Fruit fly (Drosophila melanogaster) whole organism, prepupa: Measurements from ENCODE around the gene mRpL15.
A peak's percentile ranks its signal among the peaks of the same experiment; 100 is the strongest.

Source experiments
- Blimp-1 ChIP-seq: fragments of 200-800 bp; sonication (Bioruptor generic); optimal IDR thresholded peaks from 3 replicates; lab custom pipeline; 2017; ENCODE audit warnings: missing biosample characterization, missing genetic modification characterization, mild to moderate bottlenecking, moderate library complexity, missing genetic modification reagents
- CG10631 ChIP-seq: fragments of 200-800 bp; sonication (Bioruptor generic); optimal IDR thresholded peaks from 2 replicates; lab custom pipeline; 2016; ENCODE audit warnings: missing biosample characterization, missing genetic modification characterization
- CG10669 ChIP-seq: fragments of 200-800 bp; sonication (Bioruptor generic); optimal IDR thresholded peaks from 3 replicates; lab custom pipeline; 2018; ENCODE audit warnings: missing biosample characterization, mild to moderate bottlenecking, missing genetic modification characterization, moderate library complexity
- CG11294 ChIP-seq: fragments of 200-800 bp; sonication (Bioruptor generic); IDR thresholded peaks from 2 replicates; pipeline ENCODE4 v1.3.6; 2022; ENCODE audit warnings: missing biosample characterization, missing genetic modification characterization
- CG11762 ChIP-seq: fragments of 200-800 bp; sonication (Bioruptor generic); optimal IDR thresholded peaks from 3 replicates; lab custom pipeline; 2016; ENCODE audit warnings: missing biosample characterization, missing genetic modification characterization; ENCODE audit not compliant: insufficient read depth
- CG11902 ChIP-seq: fragments of 200-800 bp; sonication (Bioruptor generic); optimal IDR thresholded peaks from 3 replicates; lab custom pipeline; 2016; ENCODE audit warnings: missing biosample characterization, missing genetic modification characterization
- CG15336 ChIP-seq: fragments of 200-800 bp; sonication (Bioruptor generic); IDR thresholded peaks from 2 replicates; pipeline ENCODE4 v1.3.6; 2022; ENCODE audit warnings: missing biosample characterization, missing genetic modification characterization
- CG1621 ChIP-seq: fragments of 200-800 bp; sonication (Bioruptor generic); optimal IDR thresholded peaks from 3 replicates; lab custom pipeline; 2018; ENCODE audit warnings: missing biosample characterization, mild to moderate bottlenecking, missing genetic modification characterization
- CG16779 ChIP-seq: fragments of 200-800 bp; sonication (Bioruptor generic); optimal IDR thresholded peaks from 3 replicates; lab custom pipeline; 2017; ENCODE audit warnings: missing biosample characterization, mild to moderate bottlenecking, missing genetic modification characterization
- CG31627 ChIP-seq: fragments of 200-800 bp; sonication (Bioruptor generic); optimal IDR thresholded peaks from 3 replicates; lab custom pipeline; 2016; ENCODE audit warnings: missing biosample characterization, missing genetic modification characterization
- CG32006 ChIP-seq: fragments of 200-800 bp; sonication (Bioruptor generic); optimal IDR thresholded peaks from 3 replicates; lab custom pipeline; 2017; ENCODE audit warnings: missing biosample characterization, mild to moderate bottlenecking, missing genetic modification characterization
- CG3919 ChIP-seq: fragments of 200-800 bp; sonication (Bioruptor generic); optimal IDR thresholded peaks from 3 replicates; lab custom pipeline; 2016; ENCODE audit warnings: missing biosample characterization, missing genetic modification characterization
- CG6163 ChIP-seq: fragments of 200-800 bp; sonication (Bioruptor generic); IDR thresholded peaks from 3 replicates; pipeline ENCODE4 v1.3.6; 2022; ENCODE audit warnings: missing biosample characterization, missing genetic modification characterization
- CG6276 ChIP-seq: fragments of 200-800 bp; sonication (Bioruptor generic); optimal IDR thresholded peaks from 2 replicates; lab custom pipeline; 2017; ENCODE audit warnings: missing biosample characterization, mild to moderate bottlenecking, missing genetic modification characterization
- CG6808 ChIP-seq: fragments of 200-800 bp; sonication (Bioruptor generic); optimal IDR thresholded peaks from 3 replicates; lab custom pipeline; 2017; ENCODE audit warnings: missing biosample characterization, missing genetic modification characterization, mild to moderate bottlenecking, moderate library complexity, missing genetic modification reagents
- CG6854 ChIP-seq: fragments of 200-800 bp; sonication (Bioruptor generic); optimal IDR thresholded peaks from 2 replicates; lab custom pipeline; 2017; ENCODE audit warnings: missing biosample characterization, mild to moderate bottlenecking, missing genetic modification characterization
- CG7368 ChIP-seq: fragments of 200-800 bp; sonication (Bioruptor generic); optimal IDR thresholded peaks from 3 replicates; lab custom pipeline; 2016; ENCODE audit warnings: missing biosample characterization, missing genetic modification characterization
- CG8119 ChIP-seq: fragments of 200-800 bp; sonication (Bioruptor generic); IDR thresholded peaks from 3 replicates; pipeline ENCODE4 v1.3.6; 2022; ENCODE audit warnings: missing biosample characterization, missing genetic modification characterization
- CG8632 ChIP-seq: fragments of 200-800 bp; sonication (Bioruptor generic); optimal IDR thresholded peaks from 3 replicates; lab custom pipeline; 2016; ENCODE audit warnings: missing biosample characterization, missing genetic modification characterization
- CG9139 ChIP-seq: fragments of 200-800 bp; sonication (Bioruptor generic); optimal IDR thresholded peaks from 3 replicates; lab custom pipeline; 2017; ENCODE audit warnings: missing biosample characterization, mild to moderate bottlenecking, missing genetic modification characterization
- Eip75B ChIP-seq: fragments of 200-800 bp; sonication (Bioruptor generic); optimal IDR thresholded peaks from 3 replicates; lab custom pipeline; 2016; ENCODE audit warnings: missing biosample characterization, missing genetic modification characterization
- Eip78C ChIP-seq: fragments of 200-800 bp; sonication (Bioruptor generic); peaks from one replicate; lab custom pipeline; 2016; ENCODE audit warnings: missing biosample characterization, missing genetic modification characterization
- Eip93F ChIP-seq: fragments of 200-800 bp; sonication (Bioruptor generic); optimal IDR thresholded peaks from 2 replicates; lab custom pipeline; 2016; ENCODE audit warnings: missing biosample characterization, mild to moderate bottlenecking, missing genetic modification characterization
- Ets96B ChIP-seq: fragments of 200-800 bp; optimal IDR thresholded peaks from 2 replicates; lab custom pipeline; 2019; ENCODE audit warnings: missing biosample characterization, mild to moderate bottlenecking, missing genetic modification characterization, moderate library complexity
- Gug ChIP-seq: fragments of 200-800 bp; sonication (Bioruptor generic); IDR thresholded peaks from 2 replicates; pipeline ENCODE4 v1.3.6; 2022; ENCODE audit warnings: missing biosample characterization, missing genetic modification characterization
- Hr38 ChIP-seq: sonication (Bioruptor generic); optimal IDR thresholded peaks from 2 replicates; lab custom pipeline; 2016; ENCODE audit warnings: missing biosample characterization, missing genetic modification characterization
- Lpt ChIP-seq: fragments of 200-800 bp; sonication (Bioruptor generic); optimal IDR thresholded peaks from 3 replicates; lab custom pipeline; 2016; ENCODE audit warnings: missing biosample characterization, missing genetic modification characterization
- OdsH ChIP-seq: fragments of 200-800 bp; sonication (Bioruptor generic); optimal IDR thresholded peaks from 3 replicates; lab custom pipeline; 2016; ENCODE audit warnings: missing biosample characterization, missing genetic modification characterization
- Smox ChIP-seq: fragments of 200-800 bp; sonication (Bioruptor generic); optimal IDR thresholded peaks from 3 replicates; lab custom pipeline; 2016; ENCODE audit warnings: missing biosample characterization, missing genetic modification characterization
- Sox102F ChIP-seq: fragments of 200-800 bp; sonication (Bioruptor generic); optimal IDR thresholded peaks from 2 replicates; lab custom pipeline; 2016; ENCODE audit warnings: missing biosample characterization, mild to moderate bottlenecking, missing genetic modification characterization
- Sox14 ChIP-seq: fragments of 200-800 bp; sonication (Bioruptor generic); optimal IDR thresholded peaks from 3 replicates; lab custom pipeline; 2016; ENCODE audit warnings: missing biosample characterization, missing genetic modification characterization
- Sox15 ChIP-seq: fragments of 200-800 bp; sonication (Bioruptor generic); optimal IDR thresholded peaks from 3 replicates; lab custom pipeline; 2016; ENCODE audit warnings: missing biosample characterization, missing genetic modification characterization
- acj6 ChIP-seq: fragments of 200-800 bp; sonication (Bioruptor generic); optimal IDR thresholded peaks from 3 replicates; lab custom pipeline; 2016; ENCODE audit warnings: missing biosample characterization, missing genetic modification characterization
- cyc ChIP-seq: fragments of 200-800 bp; sonication (Bioruptor generic); optimal IDR thresholded peaks from 3 replicates; lab custom pipeline; 2016; ENCODE audit warnings: missing biosample characterization, missing genetic modification characterization
- eg ChIP-seq: fragments of 200-800 bp; sonication (Bioruptor generic); IDR thresholded peaks from 3 replicates; pipeline ENCODE4 v1.3.6; 2022; ENCODE audit warnings: missing biosample characterization, missing genetic modification characterization
- esn ChIP-seq: fragments of 200-800 bp; sonication (Bioruptor generic); optimal IDR thresholded peaks from 2 replicates; lab custom pipeline; 2016; ENCODE audit warnings: missing biosample characterization, mild to moderate bottlenecking, missing genetic modification characterization, moderate library complexity
- fd59A ChIP-seq: fragments of 200-800 bp; sonication (Bioruptor generic); optimal IDR thresholded peaks from 2 replicates; lab custom pipeline; 2017; ENCODE audit warnings: missing biosample characterization, mild to moderate bottlenecking, missing genetic modification characterization, missing genetic modification reagents
- fd85E ChIP-seq: fragments of 200-800 bp; sonication (Bioruptor generic); optimal IDR thresholded peaks from 3 replicates; lab custom pipeline; 2016; ENCODE audit warnings: missing biosample characterization, missing genetic modification characterization
- fkh ChIP-seq: fragments of 200-800 bp; sonication (Bioruptor generic); optimal IDR thresholded peaks from 3 replicates; lab custom pipeline; 2017; ENCODE audit warnings: missing biosample characterization, mild to moderate bottlenecking, missing genetic modification characterization, moderate library complexity
- net ChIP-seq: fragments of 200-800 bp; sonication (Bioruptor generic); optimal IDR thresholded peaks from 3 replicates; lab custom pipeline; 2016; ENCODE audit warnings: missing biosample characterization, missing genetic modification characterization
- ss ChIP-seq, 2 experiments: fragments of 200-800 bp; sonication (Bioruptor generic); optimal IDR thresholded peaks; 2 replicates in 1 of 2; 3 replicates in 1 of 2; lab custom pipeline; 2017 to 2018; ENCODE audit warnings: mild to moderate bottlenecking in 2 of 2, missing biosample characterization in 2 of 2, missing genetic modification characterization in 2 of 2, moderate library complexity in 1 of 2
- topi ChIP-seq: fragments of 200-800 bp; sonication (Bioruptor generic); optimal IDR thresholded peaks from 3 replicates; lab custom pipeline; 2016; ENCODE audit warnings: missing biosample characterization, missing genetic modification characterization
- vri ChIP-seq: fragments of 200-800 bp; sonication (Bioruptor generic); optimal IDR thresholded peaks from 3 replicates; lab custom pipeline; 2016; ENCODE audit warnings: missing biosample characterization, mild to moderate bottlenecking, missing genetic modification characterization

The mRpL15 gene

DNA sequence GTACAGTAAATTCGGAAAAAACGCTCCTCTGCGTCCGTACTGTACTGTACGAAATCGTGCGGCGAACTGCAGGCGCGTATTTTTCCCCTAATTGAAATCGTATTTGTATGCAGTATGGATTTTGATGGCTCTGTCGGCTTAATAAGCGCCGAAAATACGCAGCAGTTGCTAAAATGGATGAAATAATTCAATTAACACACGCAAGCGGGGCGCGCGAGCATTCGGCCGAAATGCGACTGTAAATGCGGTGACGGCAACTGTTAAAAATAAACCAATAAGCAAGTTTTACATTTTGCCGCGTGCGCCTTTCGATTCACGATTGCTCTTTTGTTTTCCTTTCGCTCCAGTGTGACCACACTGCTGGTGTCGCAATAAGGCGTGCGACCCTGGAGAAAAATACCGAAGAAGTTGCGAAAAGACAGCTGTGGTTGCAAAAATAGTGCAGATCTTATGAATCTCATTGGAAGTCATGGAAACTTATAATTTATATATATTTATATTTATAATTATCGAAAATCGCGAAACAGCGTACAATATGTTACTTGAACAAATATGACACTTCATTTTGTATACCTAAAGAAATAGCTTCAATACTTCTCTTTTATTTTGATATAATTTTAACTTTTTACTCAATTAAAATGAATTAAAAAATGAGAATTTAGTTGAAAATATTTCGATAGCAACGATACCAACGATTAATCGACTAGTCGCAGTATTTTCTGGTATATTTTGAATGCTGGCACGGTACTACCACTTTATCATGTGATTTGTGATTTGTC, 37.2 kb upstream of the mRpL15 start, which contains the start of the genes CG32428 and CG5969 (continued):
- peak; percentile 73 for TF ChIP-seq acj6 (GFP tag; lab: Kevin White, UChicago)
- TF ChIP-seq CG6276 (GFP tag; lab: Kevin White, UChicago), result peak; percentile 56
- TF ChIP-seq Sox15 (GFP tag; lab: Kevin White, UChicago), result peak; percentile 55
- TF ChIP-seq CG1621 (tag; lab: Kevin White, UChicago), result peak; percentile 11
- peak; percentile 71 for TF ChIP-seq OdsH (GFP tag; lab: Kevin White, UChicago)
- TF ChIP-seq CG6854 (GFP tag; lab: Kevin White, UChicago), result no peak
- no peak; the same call in 2 of the 3 replicates for TF ChIP-seq CG8119 (GFP tag; lab: Robert Waterston, UW)
- peak; percentile 78 for TF ChIP-seq Eip78C (GFP tag; lab: Kevin White, UChicago)
- TF ChIP-seq CG6808, result peak; percentile 48
- peak; percentile 47 for TF ChIP-seq Sox102F (GFP tag; lab: Kevin White, UChicago)
- TF ChIP-seq Eip75B (GFP tag; lab: Kevin White, UChicago), result peak; percentile 45
- TF ChIP-seq CG16779, result peak; percentile 42
- peak; percentile 64 for TF ChIP-seq Eip93F
- TF ChIP-seq Ets96B (tag; lab: Kevin White, UChicago), result peak; percentile 75
- TF ChIP-seq CG11294, result peak; percentile 53
- peak; percentile 88 for TF ChIP-seq CG6163 (GFP tag; lab: Robert Waterston, UW)
- peak; percentile 58 for TF ChIP-seq CG11902 (GFP tag; lab: Kevin White, UChicago)
- TF ChIP-seq fd59A (GFP tag; lab: Kevin White, UChicago), result no peak
- TF ChIP-seq CG11762 (GFP tag; lab: Kevin White, UChicago), result peak; percentile 41
- peak; percentile 53 for TF ChIP-seq cyc (GFP tag; lab: Kevin White, UChicago)

DNA sequence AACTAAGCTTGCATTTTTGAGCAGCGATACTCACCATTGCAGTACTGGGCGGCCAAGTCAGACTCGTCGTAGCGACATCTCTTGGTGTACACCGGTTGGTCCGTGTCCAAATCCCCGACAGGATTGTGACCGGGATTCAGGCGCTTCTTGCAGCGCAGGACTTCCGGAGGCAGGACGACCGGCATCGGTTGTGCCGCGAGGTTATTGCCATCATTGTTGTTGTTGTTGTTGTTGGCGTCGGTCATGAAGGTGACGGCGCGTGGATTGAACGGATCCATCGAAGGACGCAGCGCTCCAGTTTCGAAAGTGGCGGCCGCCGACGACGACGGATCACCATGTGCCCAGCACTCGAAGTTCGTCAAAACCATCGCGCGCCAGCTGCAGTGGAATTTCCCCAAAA, 36.6 kb upstream of the mRpL15 start:
- TF ChIP-seq CG31627 (no peak), ss (GFP tag; optimal IDR thresholded peaks at IDR 0.05; lab: Kevin White, UChicago) (no peak), vri (GFP tag; lab: Kevin White, UChicago) (no peak), CG8119 (GFP tag; lab: Robert Waterston, UW) (no peak), CG10631 (GFP tag; lab: Kevin White, UChicago) (no peak), Hr38 (GFP tag; lab: Kevin White, UChicago) (no peak), Smox (GFP tag; lab: Kevin White, UChicago) (no peak), topi (no peak)

DNA sequence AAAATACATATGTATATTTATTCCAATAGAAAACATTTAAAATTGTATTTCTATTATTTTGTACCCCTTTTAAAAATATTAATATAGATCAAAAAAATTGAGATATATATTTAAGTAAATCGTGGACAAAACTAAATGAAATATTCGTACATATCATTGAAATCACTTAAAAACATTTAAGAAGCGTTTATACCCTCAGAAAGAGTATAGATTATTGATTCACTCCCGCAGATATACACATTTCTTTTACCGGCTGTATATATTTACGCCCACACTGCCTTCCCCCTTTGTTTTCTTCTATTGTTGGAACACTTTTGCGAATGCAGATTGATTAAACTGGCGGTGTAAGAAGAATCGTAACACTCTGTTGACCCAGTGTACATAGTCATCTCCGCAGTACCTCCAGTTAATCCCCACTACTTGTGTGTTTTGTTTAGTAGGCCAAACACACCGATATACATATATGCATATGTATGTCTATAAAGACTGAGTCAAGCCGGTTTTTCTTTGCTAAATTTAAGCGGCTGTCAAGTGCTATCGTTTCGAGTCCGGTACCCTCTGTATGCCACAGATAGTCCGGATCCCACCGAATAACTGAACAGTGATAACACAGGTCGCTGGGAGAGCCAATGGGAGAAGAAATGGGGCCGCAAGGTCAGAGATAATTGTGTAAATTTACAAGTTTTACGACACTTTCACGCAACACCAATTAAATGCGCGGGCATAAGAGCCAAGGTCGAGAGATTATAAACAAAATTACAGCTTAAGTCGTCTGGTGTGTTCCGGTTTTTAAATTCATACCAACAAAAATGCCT, 35.7 kb upstream of the mRpL15 start:
- TF ChIP-seq CG6854 (GFP tag; lab: Kevin White, UChicago), result no peak
- peak; percentile 8 for TF ChIP-seq net (GFP tag; lab: Kevin White, UChicago)
- TF ChIP-seq Hr38 (GFP tag; lab: Kevin White, UChicago), result no peak
- TF ChIP-seq Blimp-1, result no peak
- TF ChIP-seq Sox14 (GFP tag; lab: Kevin White, UChicago), result peak; percentile 25
- peak; percentile 22 for TF ChIP-seq CG32006 (GFP tag; lab: Kevin White, UChicago)
- TF ChIP-seq esn (GFP tag; lab: Kevin White, UChicago), result peak; percentile 10
- TF ChIP-seq CG8119 (GFP tag; lab: Robert Waterston, UW), result peak; percentile 34; the same call in 2 of the 3 replicates
- TF ChIP-seq CG9139 (GFP tag; lab: Kevin White, UChicago), result no peak
- no peak for TF ChIP-seq Gug (GFP tag; lab: Robert Waterston, UW)
- TF ChIP-seq cyc (GFP tag; lab: Kevin White, UChicago), result no peak
- no peak for TF ChIP-seq CG6808
- no peak for TF ChIP-seq CG8632
- no peak; the same call in 1 of the 2 replicates for TF ChIP-seq CG11294
- TF ChIP-seq fkh (GFP tag; lab: Kevin White, UChicago), result peak; percentile 96
- no peak for TF ChIP-seq fd59A (GFP tag; lab: Kevin White, UChicago)
- peak; percentile 65 for TF ChIP-seq CG15336 (GFP tag; lab: Robert Waterston, UW)
- TF ChIP-seq topi, result no peak
- TF ChIP-seq Eip78C (GFP tag; lab: Kevin White, UChicago), result peak; percentile 75
- TF ChIP-seq CG3919 (GFP tag; lab: Kevin White, UChicago), result peak; percentile 35
- no peak for TF ChIP-seq CG1621 (tag; lab: Kevin White, UChicago)
- no peak for TF ChIP-seq CG7368
- no peak for TF ChIP-seq CG6276 (GFP tag; lab: Kevin White, UChicago)
- TF ChIP-seq fd85E (GFP tag; lab: Kevin White, UChicago), result no peak
- peak; percentile 23 for TF ChIP-seq Lpt (GFP tag; lab: Kevin White, UChicago)
- peak; percentile 38 for TF ChIP-seq acj6 (GFP tag; lab: Kevin White, UChicago)
- TF ChIP-seq CG10631 (GFP tag; lab: Kevin White, UChicago), result peak; percentile 12
- TF ChIP-seq eg (GFP tag; lab: Robert Waterston, UW), result peak; percentile 35; the same call in 1 of the 3 replicates
- peak; percentile 16 for TF ChIP-seq CG10669 (GFP tag; lab: Kevin White, UChicago)
